Fruit fly (Drosophila melanogaster) S2 (cell line): ENCODE measurements around the gene CG31804.

Experiments
- CG8478 ChIP-seq: fragments of >200 bp; optimal IDR thresholded peaks from 2 replicates; lab custom pipeline; 2018
- CTCF ChIP-seq, 2 experiments: fragments of >200 bp; optimal IDR thresholded peaks; 2 replicates each; lab custom pipeline; 2018

DNA sequence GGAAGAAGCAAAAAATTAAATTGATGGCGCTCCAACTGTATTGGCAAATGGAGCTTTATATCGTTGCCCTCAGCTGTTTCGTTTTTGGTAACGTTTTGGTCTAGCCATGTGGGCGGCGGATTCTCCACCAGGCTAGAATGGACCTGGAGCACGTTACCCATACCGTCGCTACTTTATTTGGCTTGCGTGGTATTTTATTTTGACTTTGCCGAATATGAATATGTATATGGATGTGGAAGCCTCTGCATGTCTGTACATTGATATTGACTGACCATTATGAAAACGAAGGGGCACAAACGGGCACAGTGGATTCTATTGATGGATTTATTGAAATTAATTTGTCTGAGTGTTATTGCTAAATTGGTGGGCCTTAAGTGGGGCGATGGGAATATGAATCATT lies 14.5 kb downstream of the CG31804 start:
- TF ChIP-seq CG8478 (lab: Kevin White, UChicago), result no peak
- no peak for TF ChIP-seq CTCF (optimal IDR thresholded peaks at IDR 0.05; lab: Kevin White, UChicago)
